Fruit fly (Drosophila melanogaster) whole organism, prepupa: ENCODE data around the gene CG33299.

Source experiments
- CG10669 ChIP-seq: fragments of 200-800 bp; sonication (Bioruptor generic); optimal IDR thresholded peaks from 3 replicates; lab custom pipeline; 2018; ENCODE audit warnings: missing biosample characterization, mild to moderate bottlenecking, missing genetic modification characterization, moderate library complexity
- CG11294 ChIP-seq: fragments of 200-800 bp; sonication (Bioruptor generic); IDR thresholded peaks from 2 replicates; pipeline ENCODE4 v1.3.6; 2022; ENCODE audit warnings: missing biosample characterization, missing genetic modification characterization
- CG11762 ChIP-seq: fragments of 200-800 bp; sonication (Bioruptor generic); optimal IDR thresholded peaks from 3 replicates; lab custom pipeline; 2016; ENCODE audit warnings: missing biosample characterization, missing genetic modification characterization; ENCODE audit not compliant: insufficient read depth
- CG15336 ChIP-seq: fragments of 200-800 bp; sonication (Bioruptor generic); IDR thresholded peaks from 2 replicates; pipeline ENCODE4 v1.3.6; 2022; ENCODE audit warnings: missing biosample characterization, missing genetic modification characterization
- CG1621 ChIP-seq: fragments of 200-800 bp; sonication (Bioruptor generic); optimal IDR thresholded peaks from 3 replicates; lab custom pipeline; 2018; ENCODE audit warnings: missing biosample characterization, mild to moderate bottlenecking, missing genetic modification characterization
- CG31627 ChIP-seq: fragments of 200-800 bp; sonication (Bioruptor generic); optimal IDR thresholded peaks from 3 replicates; lab custom pipeline; 2016; ENCODE audit warnings: missing biosample characterization, missing genetic modification characterization
- CG6163 ChIP-seq: fragments of 200-800 bp; sonication (Bioruptor generic); IDR thresholded peaks from 3 replicates; pipeline ENCODE4 v1.3.6; 2022; ENCODE audit warnings: missing biosample characterization, missing genetic modification characterization
- CG6276 ChIP-seq: fragments of 200-800 bp; sonication (Bioruptor generic); optimal IDR thresholded peaks from 2 replicates; lab custom pipeline; 2017; ENCODE audit warnings: missing biosample characterization, mild to moderate bottlenecking, missing genetic modification characterization
- CG6808 ChIP-seq: fragments of 200-800 bp; sonication (Bioruptor generic); optimal IDR thresholded peaks from 3 replicates; lab custom pipeline; 2017; ENCODE audit warnings: missing biosample characterization, missing genetic modification characterization, mild to moderate bottlenecking, moderate library complexity, missing genetic modification reagents
- CG6854 ChIP-seq: fragments of 200-800 bp; sonication (Bioruptor generic); optimal IDR thresholded peaks from 2 replicates; lab custom pipeline; 2017; ENCODE audit warnings: missing biosample characterization, mild to moderate bottlenecking, missing genetic modification characterization
- CG7368 ChIP-seq: fragments of 200-800 bp; sonication (Bioruptor generic); optimal IDR thresholded peaks from 3 replicates; lab custom pipeline; 2016; ENCODE audit warnings: missing biosample characterization, missing genetic modification characterization
- CG8319 ChIP-seq: fragments of 200-800 bp; sonication (Bioruptor generic); optimal IDR thresholded peaks from 3 replicates; lab custom pipeline; 2016; ENCODE audit warnings: missing biosample characterization, missing genetic modification characterization
- CG9139 ChIP-seq: fragments of 200-800 bp; sonication (Bioruptor generic); optimal IDR thresholded peaks from 3 replicates; lab custom pipeline; 2017; ENCODE audit warnings: missing biosample characterization, mild to moderate bottlenecking, missing genetic modification characterization
- Eip75B ChIP-seq: fragments of 200-800 bp; sonication (Bioruptor generic); optimal IDR thresholded peaks from 3 replicates; lab custom pipeline; 2016; ENCODE audit warnings: missing biosample characterization, missing genetic modification characterization
- Eip78C ChIP-seq: fragments of 200-800 bp; sonication (Bioruptor generic); peaks from one replicate; lab custom pipeline; 2016; ENCODE audit warnings: missing biosample characterization, missing genetic modification characterization
- Eip93F ChIP-seq: fragments of 200-800 bp; sonication (Bioruptor generic); optimal IDR thresholded peaks from 2 replicates; lab custom pipeline; 2016; ENCODE audit warnings: missing biosample characterization, mild to moderate bottlenecking, missing genetic modification characterization
- Ets21C ChIP-seq: fragments of 200-800 bp; sonication (Bioruptor generic); optimal IDR thresholded peaks from 3 replicates; lab custom pipeline; 2016; ENCODE audit warnings: missing biosample characterization, missing genetic modification characterization
- Ets96B ChIP-seq: fragments of 200-800 bp; optimal IDR thresholded peaks from 2 replicates; lab custom pipeline; 2019; ENCODE audit warnings: missing biosample characterization, mild to moderate bottlenecking, missing genetic modification characterization, moderate library complexity
- Hr38 ChIP-seq: sonication (Bioruptor generic); optimal IDR thresholded peaks from 2 replicates; lab custom pipeline; 2016; ENCODE audit warnings: missing biosample characterization, missing genetic modification characterization
- Hr39 ChIP-seq: fragments of 200-800 bp; sonication (Bioruptor generic); optimal IDR thresholded peaks from 2 replicates; lab custom pipeline; 2016; ENCODE audit warnings: missing biosample characterization, missing genetic modification characterization
- Hr4 ChIP-seq: fragments of 200-800 bp; sonication (Bioruptor generic); optimal IDR thresholded peaks from 3 replicates; lab custom pipeline; 2016; ENCODE audit warnings: missing biosample characterization, missing genetic modification characterization
- Lpt ChIP-seq: fragments of 200-800 bp; sonication (Bioruptor generic); optimal IDR thresholded peaks from 3 replicates; lab custom pipeline; 2016; ENCODE audit warnings: missing biosample characterization, missing genetic modification characterization
- Met ChIP-seq: fragments of 200-800 bp; sonication (Bioruptor generic); optimal IDR thresholded peaks from 3 replicates; lab custom pipeline; 2016; ENCODE audit warnings: missing biosample characterization, missing genetic modification characterization
- OdsH ChIP-seq: fragments of 200-800 bp; sonication (Bioruptor generic); optimal IDR thresholded peaks from 3 replicates; lab custom pipeline; 2016; ENCODE audit warnings: missing biosample characterization, missing genetic modification characterization
- Smox ChIP-seq: fragments of 200-800 bp; sonication (Bioruptor generic); optimal IDR thresholded peaks from 3 replicates; lab custom pipeline; 2016; ENCODE audit warnings: missing biosample characterization, missing genetic modification characterization
- Sox102F ChIP-seq: fragments of 200-800 bp; sonication (Bioruptor generic); optimal IDR thresholded peaks from 2 replicates; lab custom pipeline; 2016; ENCODE audit warnings: missing biosample characterization, mild to moderate bottlenecking, missing genetic modification characterization
- Sox14 ChIP-seq: fragments of 200-800 bp; sonication (Bioruptor generic); optimal IDR thresholded peaks from 3 replicates; lab custom pipeline; 2016; ENCODE audit warnings: missing biosample characterization, missing genetic modification characterization
- Sox15 ChIP-seq: fragments of 200-800 bp; sonication (Bioruptor generic); optimal IDR thresholded peaks from 3 replicates; lab custom pipeline; 2016; ENCODE audit warnings: missing biosample characterization, missing genetic modification characterization
- achi ChIP-seq: fragments of 200-800 bp; sonication (Bioruptor generic); optimal IDR thresholded peaks from 3 replicates; lab custom pipeline; 2016; ENCODE audit warnings: missing biosample characterization, missing genetic modification characterization
- acj6 ChIP-seq: fragments of 200-800 bp; sonication (Bioruptor generic); optimal IDR thresholded peaks from 3 replicates; lab custom pipeline; 2016; ENCODE audit warnings: missing biosample characterization, missing genetic modification characterization
- esn ChIP-seq: fragments of 200-800 bp; sonication (Bioruptor generic); optimal IDR thresholded peaks from 2 replicates; lab custom pipeline; 2016; ENCODE audit warnings: missing biosample characterization, mild to moderate bottlenecking, missing genetic modification characterization, moderate library complexity
- fd59A ChIP-seq: fragments of 200-800 bp; sonication (Bioruptor generic); optimal IDR thresholded peaks from 2 replicates; lab custom pipeline; 2017; ENCODE audit warnings: missing biosample characterization, mild to moderate bottlenecking, missing genetic modification characterization, missing genetic modification reagents
- fkh ChIP-seq: fragments of 200-800 bp; sonication (Bioruptor generic); optimal IDR thresholded peaks from 3 replicates; lab custom pipeline; 2017; ENCODE audit warnings: missing biosample characterization, mild to moderate bottlenecking, missing genetic modification characterization, moderate library complexity
- lz ChIP-seq: fragments of 200-800 bp; sonication (Bioruptor generic); optimal IDR thresholded peaks from 3 replicates; lab custom pipeline; 2016; ENCODE audit warnings: missing biosample characterization, missing genetic modification characterization
- net ChIP-seq: fragments of 200-800 bp; sonication (Bioruptor generic); optimal IDR thresholded peaks from 3 replicates; lab custom pipeline; 2016; ENCODE audit warnings: missing biosample characterization, missing genetic modification characterization
- pdm3 ChIP-seq: fragments of 200-800 bp; sonication (Bioruptor generic); optimal IDR thresholded peaks from 3 replicates; lab custom pipeline; 2016; ENCODE audit warnings: missing biosample characterization, missing genetic modification characterization
- salr ChIP-seq, 2 experiments: fragments of 200-800 bp; sonication (Bioruptor generic); optimal IDR thresholded peaks; 3 replicates each; lab custom pipeline; 2016 to 2018; ENCODE audit warnings: missing biosample characterization in 2 of 2, missing genetic modification characterization in 2 of 2, mild to moderate bottlenecking in 1 of 2
- spab ChIP-seq: fragments of 200-800 bp; sonication (Bioruptor generic); optimal IDR thresholded peaks from 2 replicates; lab custom pipeline; 2017; ENCODE audit warnings: missing biosample characterization, mild to moderate bottlenecking, missing genetic modification characterization, missing genetic modification reagents
- ss ChIP-seq, 2 experiments: fragments of 200-800 bp; sonication (Bioruptor generic); optimal IDR thresholded peaks; 2 replicates in 1 of 2; 3 replicates in 1 of 2; lab custom pipeline; 2017 to 2018; ENCODE audit warnings: mild to moderate bottlenecking in 2 of 2, missing biosample characterization in 2 of 2, missing genetic modification characterization in 2 of 2, moderate library complexity in 1 of 2
- svp ChIP-seq: fragments of 200-800 bp; sonication (Bioruptor generic); peaks from one replicate; lab custom pipeline; 2016; ENCODE audit warnings: missing biosample characterization, missing genetic modification characterization
- topi ChIP-seq: fragments of 200-800 bp; sonication (Bioruptor generic); optimal IDR thresholded peaks from 3 replicates; lab custom pipeline; 2016; ENCODE audit warnings: missing biosample characterization, missing genetic modification characterization
- vri ChIP-seq: fragments of 200-800 bp; sonication (Bioruptor generic); optimal IDR thresholded peaks from 3 replicates; lab custom pipeline; 2016; ENCODE audit warnings: missing biosample characterization, mild to moderate bottlenecking, missing genetic modification characterization

The CG33299 gene

DNA sequence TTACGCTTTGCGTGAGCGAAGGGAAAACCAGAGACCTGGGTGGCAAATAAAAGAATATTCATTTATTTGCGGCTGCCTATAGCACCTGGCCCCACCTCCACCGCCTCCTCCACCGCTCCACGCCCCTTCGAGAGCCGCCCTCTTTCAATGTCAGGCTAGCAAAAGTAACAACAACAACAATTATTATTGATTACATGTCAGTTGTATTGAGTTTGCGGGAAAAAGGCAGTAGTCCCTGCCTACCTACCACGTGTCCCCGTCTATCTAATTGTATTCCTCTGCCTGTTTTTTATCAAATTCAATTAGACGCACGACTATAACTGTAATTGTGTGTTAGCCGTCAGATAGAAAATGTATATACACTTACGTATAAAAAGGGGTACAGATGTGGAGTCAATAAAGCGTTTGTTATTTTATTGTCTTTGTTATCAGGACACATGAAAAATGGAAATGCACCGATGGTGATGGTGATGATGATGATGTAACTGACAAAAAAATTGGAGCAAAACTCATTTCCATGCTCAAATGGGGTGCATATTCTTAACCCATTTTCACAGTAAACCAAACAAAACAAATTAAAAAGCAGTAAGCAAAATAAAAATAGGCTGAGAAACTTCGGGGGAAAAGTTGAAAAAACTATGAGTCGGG lies 34.3 kb downstream of the CG33299 start:
- TF ChIP-seq CG31627 (GFP tag; lab: Kevin White, UChicago) (no peak), Sox102F (GFP tag; lab: Kevin White, UChicago) (no peak), achi (GFP tag; lab: Kevin White, UChicago) (no peak), Hr38 (GFP tag; lab: Kevin White, UChicago) (no peak), CG6163 (no peak), Sox15 (GFP tag; lab: Kevin White, UChicago) (no peak), ss (GFP tag; optimal IDR thresholded peaks at IDR 0.05; lab: Kevin White, UChicago) (no peak)

DNA sequence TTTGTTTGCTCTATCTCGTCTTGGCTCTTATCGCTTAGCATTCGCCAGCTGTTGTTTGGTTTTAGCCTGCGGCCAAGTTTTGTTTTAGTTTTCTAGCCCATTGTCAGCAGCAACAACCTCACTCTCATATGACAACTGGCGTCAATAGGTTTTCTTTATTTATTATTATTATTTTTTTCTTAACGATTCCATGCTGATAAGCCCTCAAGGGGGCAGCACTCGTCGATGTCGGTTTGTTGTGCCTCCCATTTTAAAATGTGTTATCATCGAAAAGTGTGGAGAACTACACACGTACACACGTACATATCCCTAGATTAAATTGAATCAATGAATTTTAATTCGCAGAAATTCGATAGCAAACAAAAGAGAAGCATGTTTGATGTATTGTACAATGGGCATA lies 34.8 kb downstream of the CG33299 start:
- TF ChIP-seq CG6276 (GFP tag; lab: Kevin White, UChicago) = peak; percentile 1
- TF ChIP-seq Hr4 (GFP tag; lab: Kevin White, UChicago) = no peak
- peak; percentile 20 for TF ChIP-seq fkh (GFP tag; lab: Kevin White, UChicago)
- peak; percentile 2 for TF ChIP-seq Eip78C (GFP tag; lab: Kevin White, UChicago)

DNA sequence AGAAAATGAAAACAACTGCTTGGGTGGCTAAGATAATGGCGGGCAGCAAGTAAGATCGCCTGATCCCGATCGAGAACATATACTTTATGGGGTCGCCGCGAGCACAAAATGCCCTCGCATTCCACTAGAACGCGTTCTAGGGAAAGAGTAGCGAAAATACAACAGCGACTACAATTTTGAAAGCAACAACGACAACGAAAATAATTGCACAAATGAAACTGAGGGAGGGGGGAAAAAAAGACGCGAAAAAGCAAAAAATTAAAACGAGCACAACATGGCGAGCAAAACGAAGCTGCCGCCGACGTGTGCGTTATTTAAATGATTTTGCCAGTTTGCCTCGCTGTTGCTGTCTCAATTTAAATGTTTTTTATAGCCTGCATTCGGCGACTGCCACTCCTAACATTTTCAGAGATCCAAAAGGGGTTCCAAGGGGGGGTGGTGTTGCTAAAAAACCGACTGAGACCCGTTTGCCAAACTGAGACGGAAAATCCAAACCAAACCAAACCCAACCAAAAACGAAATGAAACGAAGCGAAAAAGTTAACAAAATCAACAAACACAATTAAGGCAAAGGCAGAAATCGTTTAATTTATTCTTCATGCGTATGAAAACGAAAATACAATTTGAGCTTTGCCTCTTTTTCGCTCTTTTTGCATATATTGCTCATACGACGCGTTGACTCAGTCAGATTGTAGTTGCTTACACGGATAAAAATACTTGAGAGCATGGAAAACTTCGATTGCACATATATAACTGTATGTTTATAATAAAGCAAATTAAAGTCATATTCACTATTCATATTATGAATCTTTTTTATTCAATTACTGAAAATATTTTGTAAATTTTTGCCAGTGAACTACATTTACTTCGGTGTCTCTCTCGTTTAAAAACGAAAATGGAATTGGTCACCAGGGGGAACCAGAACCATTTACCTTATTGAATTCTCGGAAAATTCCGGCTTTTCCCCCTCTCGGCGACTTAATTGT lies 36.3 kb downstream of the CG33299 start:
- TF ChIP-seq fkh (GFP tag; lab: Kevin White, UChicago) (peak; percentile 23), Eip93F (peak; percentile 13), CG6854 (GFP tag; lab: Kevin White, UChicago) (no peak), pdm3 (GFP tag; lab: Kevin White, UChicago) (peak; percentile 77), OdsH (GFP tag; lab: Kevin White, UChicago) (peak; percentile 79), CG15336 (GFP tag; lab: Robert Waterston, UW) (peak; percentile 91), CG31627 (GFP tag; lab: Kevin White, UChicago) (peak; percentile 72), svp (GFP tag; lab: Kevin White, UChicago) (peak; percentile 60), ss (GFP tag; optimal IDR thresholded peaks at IDR 0.05; lab: Kevin White, UChicago) (peak in 1 of 2 experiments; percentile 14), vri (GFP tag; lab: Kevin White, UChicago) (peak; percentile 6), Sox15 (GFP tag; lab: Kevin White, UChicago) (peak; percentile 52), Ets96B (tag; lab: Kevin White, UChicago) (peak; percentile 52), Eip75B (GFP tag; lab: Kevin White, UChicago) (peak; percentile 72), fd59A (GFP tag; lab: Kevin White, UChicago) (peak; percentile 32), Ets21C (GFP tag; lab: Kevin White, UChicago) (peak; percentile 13), CG11294 (peak; percentile 86), CG8319 (GFP tag; lab: Kevin White, UChicago) (peak; percentile 53), Sox14 (GFP tag; lab: Kevin White, UChicago) (peak; percentile 55), spab (peak; percentile 0), topi (GFP tag; lab: Kevin White, UChicago) (peak; percentile 69), Hr38 (GFP tag; lab: Kevin White, UChicago) (no peak), CG6163 (peak; percentile 91), Lpt (peak; percentile 60), net (GFP tag; lab: Kevin White, UChicago) (peak; percentile 69), CG9139 (no peak), Eip78C (GFP tag; lab: Kevin White, UChicago) (peak; percentile 91), CG10669 (peak; percentile 51), Hr39 (GFP tag; lab: Kevin White, UChicago) (peak; percentile 69), CG11762 (GFP tag; lab: Kevin White, UChicago) (peak; percentile 60), CG6808 (GFP tag; lab: Kevin White, UChicago) (no peak), CG7368 (peak; percentile 69), salr (GFP tag; optimal IDR thresholded peaks at IDR 0.05; lab: Kevin White, UChicago) (peak in 1 of 2 experiments; percentile 53), achi (GFP tag; lab: Kevin White, UChicago) (peak; percentile 72), lz (GFP tag; lab: Kevin White, UChicago) (peak; percentile 67), Met (GFP tag; lab: Kevin White, UChicago) (peak; percentile 65), acj6 (GFP tag; lab: Kevin White, UChicago) (peak; percentile 72), Smox (GFP tag; lab: Kevin White, UChicago) (peak; percentile 72), Hr4 (GFP tag; lab: Kevin White, UChicago) (peak; percentile 86), CG1621 (tag; lab: Kevin White, UChicago) (no peak), esn (GFP tag; lab: Kevin White, UChicago) (peak; percentile 80)
